Fruit fly (Drosophila melanogaster): ENCODE measurements around the gene CG13937.

CG13937 gene

DNA sequence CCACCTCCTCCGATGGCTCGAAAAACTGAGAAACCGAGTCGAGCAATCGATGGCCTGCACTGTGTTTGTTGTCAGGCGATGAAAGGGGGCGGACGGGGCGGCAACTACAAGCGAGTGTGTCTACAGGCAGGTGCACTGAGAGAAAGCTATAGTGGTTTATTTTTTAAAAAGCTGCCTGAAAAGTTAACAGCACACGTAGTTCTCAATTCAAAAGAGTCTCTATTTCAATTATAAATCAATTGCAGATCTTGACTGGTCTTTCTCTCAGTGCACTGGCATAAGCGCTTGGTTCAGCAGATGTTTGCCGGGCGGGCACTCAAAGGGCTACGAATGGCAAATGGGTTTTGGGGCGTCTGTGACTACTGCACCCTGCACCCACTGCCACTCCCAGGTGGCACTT lies 2.1 kb downstream of the CG13937 start (continued):
- TF ChIP-seq CG10565 (GFP tag; optimal IDR thresholded peaks at IDR 0.05) (no peak), aop (GFP tag; IDR thresholded peaks at IDR 0.05) (0 out of 2 replicates have a peak, but pooled peaks have one; percentile 3), Antp (GFP tag; optimal IDR thresholded peaks at IDR 0.05) (peak; percentile 34), CG17829 (tag; optimal IDR thresholded peaks at IDR 0.05) (peak; percentile 17), CG8478 (optimal IDR thresholded peaks at IDR 0.05) (no peak), CG31441 (GFP tag; IDR thresholded peaks at IDR 0.05) (0 out of 2 replicates have a peak, but pooled peaks have one; percentile 22), ro (GFP tag; IDR thresholded peaks at IDR 0.05) (0 out of 2 replicates have a peak, but pooled peaks have one; percentile 13), Taf1 (GFP tag; IDR thresholded peaks at IDR 0.05) (no peak), CG15514 (GFP tag; optimal IDR thresholded peaks at IDR 0.05) (peak; percentile 44), CG32767 (GFP tag; IDR thresholded peaks at IDR 0.05) (no peak), seq (GFP tag; IDR thresholded peaks at IDR 0.05) (no peak), CG10321 (GFP tag; IDR thresholded peaks at IDR 0.05) (no peak), bcd (GFP tag; optimal IDR thresholded peaks at IDR 0.05) (peak; percentile 2), Max (GFP tag; optimal IDR thresholded peaks at IDR 0.05) (no peak), CG3847 (GFP tag; IDR thresholded peaks at IDR 0.05) (peak; percentile 39), CG2889 (GFP tag; IDR thresholded peaks at IDR 0.05) (no peak), CG17359 (tag; optimal IDR thresholded peaks at IDR 0.05) (peak; percentile 51), Atf6 (GFP tag; IDR thresholded peaks at IDR 0.05) (0 out of 2 replicates have a peak, but pooled peaks have one; percentile 46), Gug (GFP tag; IDR thresholded peaks at IDR 0.05) (peak; percentile 54; the same call in 3 of the 4 replicates), lilli (GFP tag; optimal IDR thresholded peaks at IDR 0.05) (no peak), CG14441 (GFP tag; IDR thresholded peaks at IDR 0.05) (peak; percentile 73), Asciz (GFP tag; optimal IDR thresholded peaks at IDR 0.05) (no peak), ind (GFP tag; optimal IDR thresholded peaks at IDR 0.05) (peak; percentile 53), gsb-n (tag; optimal IDR thresholded peaks at IDR 0.05) (no peak), kah (GFP tag; optimal IDR thresholded peaks at IDR 0.05) (no peak), CG8290 (GFP tag; optimal IDR thresholded peaks at IDR 0.05) (no peak), CG8290 (tag; optimal IDR thresholded peaks at IDR 0.05) (peak in 1 of 2 experiments; percentile 40), CG11695 (GFP tag; IDR thresholded peaks at IDR 0.05) (0 out of 3 replicates have a peak, but pooled peaks have one; percentile 41), CG1832 (GFP tag; optimal IDR thresholded peaks at IDR 0.05) (no peak), CG17802 (tag; optimal IDR thresholded peaks at IDR 0.05) (no peak), CG8944 (GFP tag; optimal IDR thresholded peaks at IDR 0.05) (no peak), CG17912 (GFP tag; optimal IDR thresholded peaks at IDR 0.05) (no peak), D (optimal IDR thresholded peaks at IDR 0.05) (no peak), D (GFP tag; optimal IDR thresholded peaks at IDR 0.05) (peak; percentile 4), CG11093 (GFP tag; IDR thresholded peaks at IDR 0.05) (no peak), Dip2 (GFP tag; IDR thresholded peaks at IDR 0.05) (no peak), nom (GFP tag; optimal IDR thresholded peaks at IDR 0.05) (no peak), run (tag; optimal IDR thresholded peaks at IDR 0.05) (no peak), vvl (GFP tag; IDR thresholded peaks at IDR 0.05) (peak; percentile 80), E2f1 (GFP tag; IDR thresholded peaks at IDR 0.05) (0 out of 2 replicates have a peak, but pooled peaks have one; percentile 21), sob (GFP tag; IDR thresholded peaks at IDR 0.05) (peak; percentile 49; the same call in 1 of the 2 replicates), wek (GFP tag; optimal IDR thresholded peaks at IDR 0.05) (no peak), CG6175 (GFP tag; IDR thresholded peaks at IDR 0.05) (no peak), Dip3 (GFP tag; optimal IDR thresholded peaks at IDR 0.05) (no peak), Dp (GFP tag; optimal IDR thresholded peaks at IDR 0.05) (no peak), mirr (GFP tag; optimal IDR thresholded peaks at IDR 0.05) (no peak), CG18599 (GFP tag; optimal IDR thresholded peaks at IDR 0.05) (peak; percentile 59), gem (tag; optimal IDR thresholded peaks at IDR 0.05) (no peak), ara (GFP tag; IDR thresholded peaks at IDR 0.05) (no peak), CG6765 (GFP tag; optimal IDR thresholded peaks at IDR 0.05) (no peak), CG12744 (GFP tag; optimal IDR thresholded peaks at IDR 0.05) (no peak), sr (GFP tag; IDR thresholded peaks at IDR 0.05) (0 out of 3 replicates have a peak, but pooled peaks have one; percentile 32), ase (GFP tag; IDR thresholded peaks at IDR 0.05) (peak; percentile 59; the same call in 1 of the 3 replicates)

All from whole organism, embryonic.